Worm (Caenorhabditis elegans): ENCODE measurements around the gene msp-32.
"Not testable (repeated sequence)": the region's sequence is repeated elsewhere in the genome, so short reads cannot be mapped to it uniquely, and the experiment has no call there.

msp-32 gene

ce11 chrII:4914214-4914613, 15.6 kb downstream of the msp-32 start, which contains the start of gene R05F9.11:
Gene R05F9.11, minus strand, starts transcription at chrII:4914218.
- TF ChIP-seq cnd-1 (tag; optimal IDR thresholded peaks at IDR 0.05) (no peak), sptf-1 (tag; optimal IDR thresholded peaks at IDR 0.05) (no peak), ham-2 (GFP tag; optimal IDR thresholded peaks at IDR 0.05) (no peak), nhr-237 (tag; optimal IDR thresholded peaks at IDR 0.05) (no peak), ztf-11 (tag; optimal IDR thresholded peaks at IDR 0.05) (no peak), pha-4 (tag; optimal IDR thresholded peaks at IDR 0.05) (no peak)

ce11 chrII:4915572-4915971, 16.9 kb downstream of the msp-32 start:
- TF ChIP-seq mab-5 (tag; optimal IDR thresholded peaks at IDR 0.05) = no peak
- TF ChIP-seq bed-3 (GFP tag; optimal IDR thresholded peaks at IDR 0.05) = no peak
- TF ChIP-seq ceh-83 (GFP tag; optimal IDR thresholded peaks at IDR 0.05) = no peak
- TF ChIP-seq ztf-11 (tag; optimal IDR thresholded peaks at IDR 0.05) = no peak
- TF ChIP-seq lin-13 (tag; optimal IDR thresholded peaks at IDR 0.05) = no peak
- TF ChIP-seq drap-1 (GFP tag; optimal IDR thresholded peaks at IDR 0.05) = no peak
- TF ChIP-seq ceh-43 (GFP tag; optimal IDR thresholded peaks at IDR 0.05) = no peak
- TF ChIP-seq tbx-8 (GFP tag; optimal IDR thresholded peaks at IDR 0.05) = no peak
- no peak for TF ChIP-seq nhr-76 (tag; optimal IDR thresholded peaks at IDR 0.05)
- TF ChIP-seq M03D4.4 (tag; optimal IDR thresholded peaks at IDR 0.05) = no peak
- no peak for TF ChIP-seq unc-39 (tag; optimal IDR thresholded peaks at IDR 0.05)
- TF ChIP-seq blmp-1 (tag; optimal IDR thresholded peaks at IDR 0.05) = no peak
- no peak for TF ChIP-seq unc-62 (GFP tag; optimal IDR thresholded peaks at IDR 0.05)
- no peak for TF ChIP-seq ceh-39 (tag; optimal IDR thresholded peaks at IDR 0.05)
- TF ChIP-seq nhr-12 (tag; optimal IDR thresholded peaks at IDR 0.05) = no peak

ce11 chrII:4916462-4916861, 17.8 kb downstream of the msp-32 start, which contains the start of gene msp-31:
Gene msp-31, minus strand, starts transcription at chrII:4916562.
- not testable (repeated sequence) for TF ChIP-seq ztf-11, snpc-4, mab-5 (tag; optimal IDR thresholded peaks at IDR 0.05)

DNA sequence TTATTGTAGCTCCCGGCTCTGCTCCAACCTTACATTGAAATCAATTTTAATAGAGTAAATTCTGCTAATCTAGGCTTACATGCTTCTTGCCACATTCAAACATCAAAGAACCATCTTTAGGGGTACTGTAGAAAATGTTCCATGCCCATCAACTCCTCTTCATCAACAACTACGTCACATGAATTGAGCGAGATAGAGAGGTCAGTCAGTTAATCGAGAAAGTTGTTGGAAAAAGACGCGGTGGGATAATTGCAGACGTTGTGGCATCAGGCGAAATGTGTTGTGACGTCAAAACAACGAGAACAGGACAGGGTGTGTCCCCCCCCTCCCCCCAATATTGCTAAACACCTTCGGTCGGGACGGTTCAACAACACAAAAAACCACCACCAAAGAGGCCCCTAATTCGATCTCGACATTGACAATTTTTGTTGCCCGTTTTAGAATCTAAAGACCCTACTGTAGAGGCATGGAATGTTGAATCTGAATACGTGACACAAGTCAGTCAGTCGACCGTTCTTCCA, 19.9 kb downstream of the msp-32 start:
- TF ChIP-seq nhr-2 (tag; optimal IDR thresholded peaks at IDR 0.05) (peak; percentile 64), mep-1 (tag; optimal IDR thresholded peaks at IDR 0.05) (no peak)

- TF ChIP-seq lsy-2 (tag; optimal IDR thresholded peaks at IDR 0.05) = no peak
- no peak for TF ChIP-seq ham-2 (GFP tag; optimal IDR thresholded peaks at IDR 0.05)
- no peak for TF ChIP-seq nhr-12 (tag; optimal IDR thresholded peaks at IDR 0.05)
- no peak for TF ChIP-seq unc-120 (tag; optimal IDR thresholded peaks at IDR 0.05; ENCODE audit: poor library complexity, severe bottlenecking)
- no peak for TF ChIP-seq nhr-237 (tag; optimal IDR thresholded peaks at IDR 0.05)
- no peak for TF ChIP-seq tbx-8 (GFP tag; optimal IDR thresholded peaks at IDR 0.05)
- no peak for TF ChIP-seq sem-2 (GFP tag; optimal IDR thresholded peaks at IDR 0.05)
- TF ChIP-seq mls-2 (tag; optimal IDR thresholded peaks at IDR 0.05) = no peak
- TF ChIP-seq zip-8 (tag; optimal IDR thresholded peaks at IDR 0.05) = no peak
- no peak for TF ChIP-seq ztf-11 (tag; optimal IDR thresholded peaks at IDR 0.05)
- no peak for TF ChIP-seq ceh-83 (GFP tag; optimal IDR thresholded peaks at IDR 0.05)
- TF ChIP-seq unc-62 (GFP tag; optimal IDR thresholded peaks at IDR 0.05) = no peak
- TF ChIP-seq cnd-1 (tag; optimal IDR thresholded peaks at IDR 0.05) = no peak
- TF ChIP-seq mep-1 (tag; optimal IDR thresholded peaks at IDR 0.05) = no peak
- no peak for TF ChIP-seq ces-1 (GFP tag; optimal IDR thresholded peaks at IDR 0.05)
- TF ChIP-seq lin-13 (tag; optimal IDR thresholded peaks at IDR 0.05) = no peak
- no peak for TF ChIP-seq sptf-1 (tag; optimal IDR thresholded peaks at IDR 0.05)
- no peak for TF ChIP-seq hlh-1 (tag; optimal IDR thresholded peaks at IDR 0.05)
- TF ChIP-seq drap-1 (GFP tag; optimal IDR thresholded peaks at IDR 0.05) = no peak
Observed at ce11 chrII:4920608-4921007, 22.0 kb downstream of the msp-32 start.

ce11 chrII:4924729-4925128, 26.1 kb downstream of the msp-32 start:
- TF ChIP-seq tbx-8 (GFP tag; optimal IDR thresholded peaks at IDR 0.05) (no peak), ces-1 (GFP tag; optimal IDR thresholded peaks at IDR 0.05) (no peak), ceh-43 (GFP tag; optimal IDR thresholded peaks at IDR 0.05) (no peak), blmp-1 (tag; optimal IDR thresholded peaks at IDR 0.05) (no peak), lsy-2 (tag; optimal IDR thresholded peaks at IDR 0.05) (no peak), ceh-83 (GFP tag; optimal IDR thresholded peaks at IDR 0.05) (no peak), nhr-237 (tag; optimal IDR thresholded peaks at IDR 0.05) (no peak), nhr-12 (tag; optimal IDR thresholded peaks at IDR 0.05) (no peak), mep-1 (tag; optimal IDR thresholded peaks at IDR 0.05) (no peak), ham-2 (GFP tag; optimal IDR thresholded peaks at IDR 0.05) (no peak), unc-62 (GFP tag; optimal IDR thresholded peaks at IDR 0.05) (no peak)

Measured in whole organism, mixed stage, embryonic.